Worm (Caenorhabditis elegans) whole organism, dauer: ENCODE results near the gene K05G3.2.
"Not testable (repeated sequence)": the region's sequence is repeated elsewhere in the genome, so short reads cannot be mapped to it uniquely, and the experiment has no call there.

ENCODE experiments used
- unc-62 ChIP-seq: sonication (generic microtip); optimal IDR thresholded peaks from 2 replicates; lab custom pipeline; 2017; ENCODE audit warnings: missing biosample characterization, missing genetic modification reagents, missing genetic modification characterization

K05G3.2 gene

DNA sequence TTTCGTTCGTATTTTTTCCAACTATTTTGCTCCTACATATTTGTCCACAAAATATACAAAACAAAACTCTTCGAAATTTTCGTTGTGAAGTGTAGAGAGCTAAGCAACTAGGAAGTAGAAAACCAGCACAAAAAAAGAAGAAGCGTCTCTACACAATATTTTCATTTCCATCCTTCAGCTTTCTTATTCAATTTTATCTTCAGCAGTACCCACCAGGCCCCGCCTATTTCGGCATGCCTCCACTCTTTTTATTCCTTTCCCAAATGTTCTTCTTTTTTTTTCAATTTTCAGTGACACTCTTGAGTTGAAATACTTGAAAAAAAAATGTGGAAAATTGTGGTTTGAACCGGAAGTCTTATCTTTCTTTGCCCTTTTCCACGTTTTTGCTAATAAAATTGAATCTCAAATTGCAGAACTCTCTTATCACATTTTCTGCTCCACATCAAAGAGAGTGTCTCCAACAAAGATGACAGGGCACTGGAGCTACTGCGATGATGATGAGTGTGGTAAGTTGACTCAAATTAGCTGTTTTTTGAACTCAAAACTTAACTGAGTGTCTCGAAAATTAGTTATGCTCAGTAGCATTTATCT lies 7.6 kb upstream of the K05G3.2 start, which contains the start of gene cah-3:
Gene cah-3 (plus strand): TSS at position 414 of the 591 bp plus-strand sequence.
- TF ChIP-seq unc-62 (GFP tag; lab: Kevin White, UChicago) = no peak

DNA sequence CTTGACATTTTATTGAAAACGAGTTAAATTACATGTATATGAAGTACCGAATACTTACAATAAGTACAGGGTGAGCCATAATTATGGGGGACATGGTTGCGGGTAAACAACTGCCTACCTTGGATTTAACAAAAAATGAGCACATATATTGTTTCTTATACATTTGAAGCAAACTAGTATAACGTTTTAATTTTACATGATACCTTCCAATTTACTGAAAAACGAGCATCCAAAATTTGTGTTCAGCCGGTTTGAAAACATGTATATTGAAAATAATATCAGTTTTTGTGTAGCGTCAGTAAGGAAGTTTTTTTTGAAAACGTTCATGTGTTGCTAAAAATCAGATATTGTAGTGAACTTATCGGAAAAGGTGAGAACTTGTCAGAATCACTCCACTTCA lies 4.0 kb upstream of the K05G3.2 start:
- TF ChIP-seq unc-62 (GFP tag; lab: Kevin White, UChicago) = no peak

DNA sequence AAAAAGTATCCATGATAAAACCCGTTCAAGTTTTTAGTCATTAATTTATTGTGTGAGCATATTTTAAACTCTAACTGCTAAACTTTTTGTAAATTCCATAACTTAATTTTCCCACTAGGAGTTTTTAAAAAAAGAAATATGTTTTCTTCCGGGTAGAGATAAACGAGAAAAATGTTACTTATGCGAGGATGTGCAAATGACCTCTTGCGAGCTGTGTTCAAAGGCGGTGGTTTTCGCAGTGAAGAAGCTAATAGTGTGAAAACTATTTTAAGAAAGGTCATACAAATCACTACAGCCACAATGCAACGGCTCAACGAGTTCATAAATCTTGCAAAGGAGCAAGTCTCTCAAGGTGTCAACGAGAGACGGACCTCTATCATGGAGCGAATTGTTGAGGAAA lies 6.3 kb downstream of the K05G3.2 start, which contains the start of gene K05G3.1:
Gene K05G3.1 (plus strand): TSS at position 301 of the 400 bp plus-strand sequence.
- no peak for TF ChIP-seq unc-62 (GFP tag; lab: Kevin White, UChicago)

DNA sequence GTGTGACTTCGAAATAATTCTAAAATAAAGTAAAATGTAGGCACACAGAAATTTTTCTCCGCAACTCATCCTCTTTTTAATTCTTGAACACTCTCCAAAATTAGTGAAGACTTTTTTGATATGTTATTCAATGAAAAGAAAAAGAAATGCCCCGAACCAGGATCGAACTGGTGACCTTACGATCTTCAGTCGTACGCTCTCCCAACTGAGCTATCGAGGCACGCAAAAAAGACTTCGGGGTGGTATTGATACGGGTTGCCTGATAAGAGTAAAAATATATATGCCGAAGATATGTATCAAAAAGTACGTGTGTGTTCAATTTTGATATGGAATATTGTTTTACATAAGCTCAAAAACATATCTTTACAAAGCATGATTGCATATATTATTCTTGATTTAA lies 8.3 kb downstream of the K05G3.2 start:
- TF ChIP-seq unc-62 (GFP tag; lab: Kevin White, UChicago) = no peak

DNA sequence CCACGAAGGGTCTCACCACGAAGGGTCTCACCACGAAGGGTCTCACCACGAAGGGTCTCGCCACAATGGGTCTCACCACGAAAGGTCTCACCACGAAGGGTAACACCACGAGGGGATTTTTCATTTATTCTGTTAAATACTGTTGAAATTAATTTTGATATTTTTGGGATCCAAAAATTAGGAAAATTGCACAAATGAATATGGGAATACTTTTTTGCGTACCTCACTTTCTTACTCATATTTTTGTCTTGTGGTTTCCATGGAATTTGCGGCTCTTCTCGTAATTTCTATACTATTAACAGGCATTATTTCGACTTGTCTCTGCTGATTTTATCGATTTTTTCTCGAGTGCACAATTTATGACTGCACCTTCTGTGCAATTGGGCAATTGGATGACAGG lies 10.6 kb downstream of the K05G3.2 start, which contains the start of gene T25D1.3:
Gene T25D1.3 (plus strand): TSS at position 301 of the 400 bp plus-strand sequence.
- TF ChIP-seq unc-62 (GFP tag; lab: Kevin White, UChicago) = no peak

DNA sequence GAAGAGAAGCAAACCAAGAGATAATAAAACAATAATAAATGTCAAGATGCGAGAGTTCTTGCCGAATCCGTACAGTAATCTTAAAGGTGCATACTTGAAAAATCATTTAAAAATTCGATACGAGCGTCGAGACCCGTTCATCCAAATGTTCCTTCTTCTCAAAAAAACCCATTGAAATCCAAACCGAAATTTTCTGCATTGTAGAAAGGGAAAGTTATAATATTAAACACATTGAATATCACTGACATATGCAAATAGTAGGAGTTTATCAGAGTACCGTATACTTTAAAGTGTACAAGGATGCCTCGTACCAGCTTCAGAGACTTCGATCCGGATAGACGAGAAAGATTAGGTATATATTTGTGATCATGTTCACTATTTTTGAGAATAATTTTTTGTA lies 20.5 kb downstream of the K05G3.2 start, which contains the start of gene T25D1.2:
Gene T25D1.2 (plus strand): TSS at position 301 of the 400 bp plus-strand sequence.
- not testable (repeated sequence) for TF ChIP-seq unc-62 (GFP tag; lab: Kevin White, UChicago)

DNA sequence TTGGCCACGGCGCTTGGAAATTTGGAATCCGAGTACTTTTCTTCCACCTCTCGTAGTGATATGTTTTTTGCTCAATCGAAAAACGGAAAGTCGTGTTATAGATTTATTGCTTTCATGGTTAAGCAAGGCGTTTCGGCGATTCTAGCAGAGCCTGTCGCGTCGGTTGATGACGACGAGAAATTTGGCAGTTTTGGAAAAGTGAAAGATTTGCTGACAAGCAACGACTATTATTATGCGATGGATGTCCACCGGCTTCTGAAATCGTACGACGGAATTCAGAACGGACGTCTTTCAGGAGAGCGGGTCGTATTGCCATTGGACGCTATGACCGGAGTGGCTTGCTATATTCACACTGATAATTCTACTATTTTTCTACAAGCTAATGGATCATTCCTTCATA lies 24.0 kb downstream of the K05G3.2 start:
- no peak for TF ChIP-seq unc-62 (GFP tag; lab: Kevin White, UChicago)

DNA sequence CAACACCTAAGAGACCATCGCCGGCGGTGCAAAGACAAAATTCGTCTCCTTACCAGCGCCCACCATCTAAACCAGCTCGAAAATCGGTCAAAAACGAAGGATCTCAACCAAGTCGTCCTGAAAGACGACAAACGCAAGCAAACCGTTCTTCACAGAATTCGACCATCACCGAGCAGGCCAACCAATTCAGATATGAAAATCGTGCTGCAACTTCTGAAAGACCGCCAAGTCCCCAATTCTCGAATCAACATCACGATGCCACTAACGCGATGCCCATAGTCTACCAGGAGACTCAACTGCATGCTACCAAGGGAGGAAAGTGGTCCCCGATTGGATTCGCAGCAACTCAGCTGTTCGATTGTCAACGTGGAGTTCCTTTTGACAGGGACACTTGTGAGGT lies 24.8 kb downstream of the K05G3.2 start, which contains the start of gene T25D1.1:
Gene T25D1.1 (plus strand): TSS at position 301 of the 400 bp plus-strand sequence.
- TF ChIP-seq unc-62 (GFP tag; lab: Kevin White, UChicago) = no peak

DNA sequence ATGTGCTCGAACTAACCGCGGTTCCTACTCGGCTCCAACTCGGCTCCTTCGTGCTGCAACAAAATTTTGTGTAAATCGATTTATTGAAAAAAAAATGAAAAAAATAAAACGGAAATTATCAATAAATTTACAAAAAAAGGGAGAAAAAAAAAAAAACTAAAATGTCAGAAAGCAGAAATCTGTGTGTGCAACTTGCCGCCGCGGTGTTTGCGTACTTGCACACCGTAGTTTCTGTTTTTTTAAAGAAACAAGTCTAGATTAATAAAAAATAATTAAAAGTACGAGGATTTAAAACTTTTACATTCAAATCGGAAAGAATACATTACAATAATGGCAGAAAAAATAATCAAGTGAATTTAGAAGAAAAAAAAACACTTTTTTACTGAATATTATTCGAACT lies 27.0 kb downstream of the K05G3.2 start:
- TF ChIP-seq unc-62 (GFP tag; lab: Kevin White, UChicago) = no peak

DNA sequence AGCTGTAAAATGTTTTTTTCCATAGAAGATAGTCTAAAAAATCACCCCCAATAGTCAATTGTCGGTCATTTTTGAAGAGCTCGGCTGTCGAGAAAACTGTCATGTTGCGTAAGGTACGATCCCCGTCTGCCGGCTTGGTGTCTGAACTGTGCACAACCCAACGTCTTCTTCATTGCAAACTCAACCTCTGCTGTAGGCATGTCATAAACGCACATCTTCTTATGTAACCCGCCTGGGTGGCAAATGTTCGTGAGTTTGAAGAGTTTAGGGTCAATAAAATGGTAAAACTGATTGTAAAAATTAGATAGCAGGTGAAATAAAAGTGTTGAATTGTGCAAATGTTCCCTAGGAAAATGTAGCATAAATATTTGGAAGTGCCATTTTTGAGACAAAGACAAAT lies 29.6 kb downstream of the K05G3.2 start:
- TF ChIP-seq unc-62 (GFP tag; lab: Kevin White, UChicago) = no peak

DNA sequence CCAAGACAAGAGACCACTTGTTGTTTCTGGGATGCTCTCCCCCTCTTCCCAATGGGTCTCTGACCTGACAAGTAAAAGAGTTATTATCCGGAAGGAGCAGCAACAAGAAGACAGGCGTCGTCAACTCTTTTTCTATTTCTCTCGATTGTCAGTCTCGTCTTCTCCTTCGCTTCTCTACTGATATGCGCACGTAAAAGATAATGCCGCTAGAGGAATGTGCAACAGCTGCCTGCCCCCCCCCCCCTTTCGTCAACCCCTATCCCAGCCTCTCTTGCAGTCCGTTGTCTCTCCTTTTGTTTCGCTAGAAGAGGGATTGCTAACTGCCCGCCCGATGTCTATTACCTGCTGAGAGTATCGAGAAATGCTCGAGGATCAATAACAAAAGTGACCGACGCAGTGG lies 30.9 kb downstream of the K05G3.2 start:
- TF ChIP-seq unc-62 (GFP tag; lab: Kevin White, UChicago) = no peak

DNA sequence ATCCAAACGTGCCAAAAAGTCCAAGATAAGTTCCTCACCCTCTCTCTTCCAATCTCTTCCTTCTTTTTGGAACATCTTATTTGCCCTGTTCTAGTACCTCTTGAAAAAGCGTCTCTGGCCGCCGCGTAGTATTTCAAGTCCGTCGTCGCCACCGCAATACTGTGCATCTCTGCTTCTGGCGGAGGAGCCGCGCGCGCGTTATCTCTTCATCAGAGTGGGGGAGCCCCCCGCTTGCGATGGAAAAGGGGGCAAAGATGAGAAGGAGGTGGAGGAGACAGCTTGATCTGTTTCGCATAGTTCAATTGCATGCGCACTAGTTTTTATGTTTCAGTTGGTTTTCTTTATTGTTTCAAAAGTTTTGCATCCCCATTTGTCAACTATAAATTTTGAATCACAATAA lies 33.1 kb downstream of the K05G3.2 start:
- TF ChIP-seq unc-62 (GFP tag; lab: Kevin White, UChicago) = no peak

DNA sequence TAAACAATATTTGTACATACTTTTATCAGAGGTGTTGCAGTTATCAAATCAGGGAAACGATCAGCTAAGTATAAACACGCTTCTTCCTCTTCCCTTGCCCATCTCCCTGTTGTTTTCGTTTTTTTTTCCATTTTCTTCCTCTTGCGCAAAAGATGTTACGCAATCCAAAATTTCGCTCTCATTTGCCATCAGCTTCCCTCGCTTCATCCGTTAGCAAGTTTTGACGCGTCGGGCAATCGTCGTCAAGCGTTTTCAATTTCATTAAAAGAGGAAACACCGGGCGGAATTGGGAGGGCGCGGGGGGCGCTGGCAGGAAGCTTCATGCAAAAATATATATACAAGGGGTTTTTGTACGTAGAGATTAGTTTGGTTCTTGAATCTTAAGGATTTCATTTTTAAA lies 35.2 kb downstream of the K05G3.2 start:
- TF ChIP-seq unc-62 (GFP tag; lab: Kevin White, UChicago) = no peak

DNA sequence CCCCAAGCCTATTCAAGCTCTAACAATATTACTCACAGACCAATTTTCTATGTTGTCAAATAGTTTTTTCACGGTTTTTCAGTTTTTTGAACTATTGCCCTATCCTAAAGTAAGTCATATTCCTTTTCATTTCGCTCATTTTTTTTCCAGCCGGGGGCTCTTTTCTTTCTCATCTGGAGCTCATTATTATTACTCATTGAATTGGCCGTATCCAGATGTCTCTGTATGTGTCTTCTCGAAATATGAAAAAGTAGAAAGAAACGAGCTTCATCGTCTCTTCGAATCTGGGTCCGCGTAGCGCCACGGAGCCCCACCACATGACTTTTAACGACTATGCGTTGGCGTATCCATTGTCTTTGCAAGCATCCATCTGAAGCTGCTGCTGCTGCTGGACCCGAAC lies 35.7 kb downstream of the K05G3.2 start:
- TF ChIP-seq unc-62 (GFP tag; lab: Kevin White, UChicago) = no peak

DNA sequence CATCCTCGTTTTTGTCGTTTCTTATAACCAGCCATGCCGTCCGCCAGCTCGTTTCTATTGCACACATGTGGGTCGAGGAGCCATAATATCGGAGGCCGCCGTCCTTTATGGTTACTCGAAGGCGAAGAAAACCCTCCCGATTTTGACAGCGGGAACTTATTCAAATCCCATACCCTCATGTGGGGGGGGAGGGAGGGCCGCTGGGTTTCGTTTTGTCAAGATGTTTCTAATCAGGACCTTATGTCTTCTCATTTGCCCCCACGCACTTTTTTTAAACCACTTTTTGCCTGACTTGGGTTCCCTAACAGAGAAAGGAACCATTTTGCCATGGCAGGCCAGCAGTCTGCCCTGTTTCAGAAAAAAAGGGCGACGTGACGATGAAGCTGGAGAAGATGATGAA lies 37.8 kb downstream of the K05G3.2 start:
- no peak for TF ChIP-seq unc-62 (GFP tag; lab: Kevin White, UChicago)

DNA sequence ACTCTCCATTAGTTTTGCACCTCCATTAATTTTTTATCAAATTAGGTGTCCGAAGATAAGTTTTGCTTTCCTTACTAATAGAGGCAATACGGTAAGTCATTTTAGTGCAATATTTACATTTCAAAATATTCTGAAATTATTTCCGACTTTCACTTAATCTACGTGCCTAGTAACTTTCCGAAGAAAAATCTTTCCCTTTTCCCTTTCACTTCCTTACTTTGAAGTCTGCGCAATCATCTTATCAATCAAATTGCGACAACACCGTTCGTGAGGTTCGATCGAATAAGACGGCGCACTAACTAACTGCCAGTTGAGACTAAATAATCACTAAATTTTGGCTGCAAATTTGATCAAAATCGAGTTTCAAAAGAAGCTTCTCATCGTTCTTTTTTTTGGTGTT lies 39.1 kb downstream of the K05G3.2 start:
- TF ChIP-seq unc-62 (GFP tag; lab: Kevin White, UChicago) = no peak

DNA sequence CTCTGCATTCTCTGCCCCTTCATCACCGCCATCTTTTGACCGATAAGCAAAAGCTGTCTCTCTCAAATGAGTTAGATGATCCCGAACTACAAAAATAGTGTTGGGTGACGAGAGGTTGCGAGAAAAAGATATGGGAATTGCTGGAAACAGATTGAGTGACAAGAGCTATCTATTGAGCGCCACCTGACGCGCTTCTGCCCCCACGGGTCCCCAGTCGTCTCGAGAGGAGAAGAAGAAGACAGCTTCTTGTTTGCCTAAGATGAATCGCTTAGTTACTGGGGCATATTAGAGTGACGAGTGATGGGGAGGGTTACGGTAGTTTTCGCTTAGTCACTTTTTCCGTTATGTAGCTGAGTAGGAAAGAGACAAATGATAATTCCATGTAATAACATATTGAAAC lies 39.8 kb downstream of the K05G3.2 start:
- TF ChIP-seq unc-62 (GFP tag; lab: Kevin White, UChicago) = no peak
